Fruit fly (Drosophila melanogaster) whole organism, embryonic: Measurements from ENCODE around the gene CG15343.

Experiments used
- CG18599 ChIP-seq: fragments of 200-800 bp; sonication (Bioruptor generic); optimal IDR thresholded peaks from 3 replicates; lab custom pipeline; 2017; ENCODE audit warnings: missing biosample characterization, missing genetic modification characterization, mild to moderate bottlenecking, moderate library complexity, missing genetic modification reagents
- CG3838 ChIP-seq: fragments of 200-800 bp; sonication (Bioruptor generic); optimal IDR thresholded peaks from 3 replicates; lab custom pipeline; 2016; ENCODE audit warnings: missing biosample characterization, missing genetic modification characterization
- E2f2 ChIP-seq: fragments of 200-800 bp; sonication (Bioruptor generic); IDR thresholded peaks from 2 replicates; pipeline ENCODE4 v1.3.6; 2022; ENCODE audit warnings: missing biosample characterization, missing genetic modification characterization
- Hr39 ChIP-seq: fragments of >200 bp; optimal IDR thresholded peaks from 2 replicates; lab custom pipeline; 2017

DNA sequence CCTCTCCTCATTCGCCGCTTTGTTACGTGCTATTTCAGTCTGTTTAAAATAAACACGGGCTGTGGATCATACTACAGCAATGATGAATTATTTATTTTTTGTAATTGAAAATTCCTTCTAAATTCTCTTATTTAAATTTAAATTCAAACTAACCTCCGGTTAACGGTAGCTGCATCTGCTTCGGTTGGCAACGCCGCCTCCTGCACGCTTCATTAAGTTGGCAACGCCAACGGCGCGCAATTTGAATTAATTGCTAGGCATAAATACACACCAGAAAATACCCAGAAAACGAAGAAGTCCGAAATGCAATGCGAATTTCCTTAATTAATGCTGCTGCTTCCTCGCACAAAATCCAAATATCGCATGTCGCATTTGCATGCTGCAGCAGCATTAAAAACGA, 8.3 kb downstream of the CG15343 start:
- TF ChIP-seq Hr39 (lab: Kevin White, UChicago) (no peak), E2f2 (GFP tag; lab: Robert Waterston, UW) (peak; percentile 84), CG3838 (GFP tag; lab: Kevin White, UChicago) (no peak), CG18599 (GFP tag; lab: Kevin White, UChicago) (no peak)
